Fruit fly (Drosophila melanogaster): ENCODE results near the gene CG32814.

DNA sequence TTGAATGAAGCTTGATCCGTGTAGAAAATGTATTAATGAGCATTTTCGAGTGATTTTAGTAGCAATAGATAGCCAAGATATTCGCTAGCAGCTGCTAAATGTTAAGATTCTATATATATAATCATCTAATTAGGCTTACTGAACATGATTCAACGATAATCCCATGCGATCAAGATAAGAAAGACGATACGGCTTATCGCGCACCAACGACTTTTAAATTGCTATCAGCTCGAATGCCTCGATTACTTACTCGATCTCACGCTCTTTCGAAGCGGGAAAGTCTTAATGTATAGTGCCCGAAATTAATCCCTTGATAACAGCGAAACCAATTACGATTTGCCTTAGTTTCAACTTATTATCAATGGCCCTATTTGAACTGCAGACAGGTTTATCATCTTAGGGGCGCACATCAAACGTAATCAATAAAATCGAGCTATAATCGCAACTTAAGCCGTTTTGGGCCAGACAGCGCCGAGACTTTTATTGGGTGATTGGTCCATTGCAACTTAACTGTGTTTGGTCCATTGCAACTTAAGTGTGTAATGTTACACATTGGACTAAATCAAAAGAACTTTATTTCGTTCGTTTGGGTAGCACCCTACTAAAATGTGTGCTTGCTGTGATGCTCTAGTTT, 24.2 kb upstream of the CG32814 start:
- TF ChIP-seq CG8119 (GFP tag; IDR thresholded peaks at IDR 0.05) (no peak), ss (GFP tag; optimal IDR thresholded peaks at IDR 0.05) (no peak)

Data from whole organism, prepupa.